Worm (Caenorhabditis elegans): Measurements from ENCODE around the gene F42C5.4.
"Not testable (repeated sequence)": the region's sequence is repeated elsewhere in the genome, so short reads cannot be mapped to it uniquely, and the experiment has no call there.

F42C5.4 gene

DNA sequence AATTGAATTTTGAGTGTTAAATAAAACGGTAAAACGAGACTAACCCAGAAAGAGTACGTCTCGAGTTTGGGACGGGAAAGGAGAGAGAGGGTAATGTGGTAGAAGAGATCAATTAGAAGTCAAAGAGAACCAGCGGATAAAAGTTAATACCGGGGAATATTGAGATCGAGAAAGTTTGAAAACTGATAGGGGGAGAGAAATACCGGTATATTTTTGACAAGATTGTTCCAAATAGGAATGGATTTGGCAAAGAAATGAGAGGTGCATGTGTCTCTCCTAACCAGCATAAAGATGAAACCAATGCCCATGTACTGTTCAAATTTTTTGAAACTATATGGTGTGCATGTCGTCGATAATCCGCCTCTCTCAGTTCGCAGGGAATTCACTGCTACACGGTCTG is 37.2 kb downstream of the F42C5.4 start, which contains the start of gene C06E4.5:
Gene C06E4.5, plus strand, starts transcription at position 301 of the 400 bp plus-strand sequence.
- not testable (repeated sequence) for TF ChIP-seq dmd-4, nhr-237, nhr-12 (tag; optimal IDR thresholded peaks at IDR 0.05)

DNA sequence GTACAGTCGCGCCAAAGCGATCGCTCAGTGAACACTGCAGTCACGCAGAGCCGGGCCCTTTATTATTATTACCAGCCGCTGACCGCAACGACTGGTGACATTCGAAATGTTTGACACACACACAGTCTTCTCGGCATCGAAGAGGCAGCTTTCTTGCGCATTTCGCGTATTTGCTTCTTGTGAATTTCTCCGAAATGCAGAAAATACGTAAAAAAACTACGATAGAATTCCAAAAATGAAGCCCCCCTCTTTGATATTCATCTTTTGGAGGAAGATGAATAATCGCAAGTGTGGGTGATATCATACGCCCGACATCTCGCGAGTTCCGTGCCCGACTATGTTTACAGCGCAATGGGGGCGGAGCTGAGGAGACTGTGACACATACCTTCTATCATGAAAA is 38.7 kb downstream of the F42C5.4 start:
- peak; percentile 50 for TF ChIP-seq snpc-4 (tag; optimal IDR thresholded peaks at IDR 0.05)
- no peak for TF ChIP-seq Y55F3AM.14 (GFP tag; optimal IDR thresholded peaks at IDR 0.05)

DNA sequence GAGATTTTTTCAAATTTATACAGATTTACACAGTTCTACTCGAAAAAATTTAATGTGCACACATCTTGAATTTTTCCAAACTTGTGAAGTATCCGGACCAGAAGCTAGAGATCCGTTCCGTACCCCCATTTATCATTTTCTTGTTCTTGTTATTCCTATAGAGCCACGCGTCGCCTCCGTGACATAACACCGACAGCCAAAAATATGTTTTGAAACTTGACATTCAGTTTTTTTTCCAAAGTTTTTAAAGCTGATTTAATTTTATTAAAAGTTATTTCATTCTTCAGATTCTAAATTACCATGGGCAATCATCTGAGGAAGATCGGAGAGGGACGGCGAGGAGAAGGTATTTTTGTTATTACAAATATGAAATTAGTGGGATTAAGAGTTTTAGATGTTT is 41.8 kb downstream of the F42C5.4 start, which contains the start of gene D2024.18:
Gene D2024.18, plus strand, starts transcription at position 301 of the 400 bp plus-strand sequence.
- TF ChIP-seq blmp-1 (tag; optimal IDR thresholded peaks at IDR 0.05; ENCODE audit: insufficient read depth), result no peak
- no peak for TF ChIP-seq lin-11 (tag; optimal IDR thresholded peaks at IDR 0.05)
- no peak for TF ChIP-seq C34F6.9 (tag; optimal IDR thresholded peaks at IDR 0.05)
- no peak for TF ChIP-seq mab-5 (tag; optimal IDR thresholded peaks at IDR 0.05)
- TF ChIP-seq R02D3.7 (tag; optimal IDR thresholded peaks at IDR 0.05), result no peak
- TF ChIP-seq mbf-1 (tag; optimal IDR thresholded peaks at IDR 0.05), result no peak
- no peak for TF ChIP-seq fos-1 (tag; optimal IDR thresholded peaks at IDR 0.05)
- no peak for TF ChIP-seq ztf-4 (tag; optimal IDR thresholded peaks at IDR 0.05)
- no peak for TF ChIP-seq lin-13 (GFP tag; optimal IDR thresholded peaks at IDR 0.05)
- no peak for TF ChIP-seq sma-3 (GFP tag; optimal IDR thresholded peaks at IDR 0.05)
- no peak for TF ChIP-seq dmd-4 (tag; optimal IDR thresholded peaks at IDR 0.05)
- no peak for TF ChIP-seq elt-1 (tag; optimal IDR thresholded peaks at IDR 0.05)
- TF ChIP-seq ztf-1 (GFP tag; conservative IDR thresholded peaks at IDR 0.05), result no peak
- no peak for TF ChIP-seq skn-1 (tag; optimal IDR thresholded peaks at IDR 0.05)
- TF ChIP-seq nhr-77 (tag; optimal IDR thresholded peaks at IDR 0.05), result no peak

DNA sequence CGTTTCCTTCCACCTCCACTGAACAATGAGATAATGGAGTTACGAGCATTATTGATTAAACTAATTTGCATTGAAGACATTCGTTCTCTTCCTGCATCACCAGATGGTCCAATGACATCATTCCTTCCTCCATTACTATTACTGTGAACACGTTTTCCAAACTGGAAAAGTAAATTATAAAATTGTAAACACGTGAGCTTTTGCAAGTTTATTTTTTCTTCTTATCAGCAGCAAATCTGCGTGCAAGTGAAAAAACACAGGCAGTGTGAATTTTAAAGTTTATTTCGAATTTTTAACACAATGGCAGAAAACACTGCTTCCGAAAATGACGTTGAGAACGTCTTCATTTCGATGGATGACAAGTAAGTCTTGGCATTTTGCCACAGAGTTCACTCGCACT is 44.7 kb downstream of the F42C5.4 start, which contains the start of gene D2024.1:
Gene D2024.1, plus strand, starts transcription at position 301 of the 400 bp plus-strand sequence.
- TF ChIP-seq lin-13 (GFP tag; optimal IDR thresholded peaks at IDR 0.05); sma-9 (GFP tag; optimal IDR thresholded peaks at IDR 0.05); sma-9 (tag; optimal IDR thresholded peaks at IDR 0.05); lin-11 (tag; optimal IDR thresholded peaks at IDR 0.05): not testable (repeated sequence)

DNA sequence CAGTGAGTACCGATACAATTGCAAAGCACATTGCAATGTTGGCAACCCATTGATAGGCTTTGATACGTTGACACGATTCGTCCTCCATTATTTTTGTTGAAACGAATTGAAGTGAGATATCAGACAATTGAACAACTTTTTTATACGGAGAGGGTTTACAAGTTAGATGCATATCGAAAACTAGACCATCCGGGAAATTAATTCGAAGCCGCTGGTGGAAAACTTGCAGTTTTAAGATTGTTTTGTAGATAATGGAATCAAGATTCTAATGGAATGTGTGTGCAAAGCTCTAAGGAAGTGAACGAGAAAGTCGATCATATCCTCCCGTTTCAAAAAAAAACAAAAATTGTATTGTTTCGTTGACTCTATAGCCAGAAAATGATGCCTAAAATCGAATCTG is 45.4 kb downstream of the F42C5.4 start, which contains the start of gene col-114:
Gene col-114, minus strand, starts transcription at position 101 of the 400 bp plus-strand sequence.
- TF ChIP-seq F13H6.1 (tag; optimal IDR thresholded peaks at IDR 0.05) (no peak), Y55F3AM.14 (GFP tag; optimal IDR thresholded peaks at IDR 0.05) (no peak), ztf-11 (tag; optimal IDR thresholded peaks at IDR 0.05) (no peak), mbf-1 (tag; optimal IDR thresholded peaks at IDR 0.05) (no peak), mab-5 (tag; optimal IDR thresholded peaks at IDR 0.05) (no peak), egl-27 (tag; optimal IDR thresholded peaks at IDR 0.05) (no peak), snpc-4 (tag; optimal IDR thresholded peaks at IDR 0.05) (no peak), dmd-4 (tag; optimal IDR thresholded peaks at IDR 0.05) (no peak), lin-13 (GFP tag; optimal IDR thresholded peaks at IDR 0.05) (no peak), aly-2 (tag; optimal IDR thresholded peaks at IDR 0.05) (no peak), ztf-1 (GFP tag; conservative IDR thresholded peaks at IDR 0.05) (no peak)

DNA sequence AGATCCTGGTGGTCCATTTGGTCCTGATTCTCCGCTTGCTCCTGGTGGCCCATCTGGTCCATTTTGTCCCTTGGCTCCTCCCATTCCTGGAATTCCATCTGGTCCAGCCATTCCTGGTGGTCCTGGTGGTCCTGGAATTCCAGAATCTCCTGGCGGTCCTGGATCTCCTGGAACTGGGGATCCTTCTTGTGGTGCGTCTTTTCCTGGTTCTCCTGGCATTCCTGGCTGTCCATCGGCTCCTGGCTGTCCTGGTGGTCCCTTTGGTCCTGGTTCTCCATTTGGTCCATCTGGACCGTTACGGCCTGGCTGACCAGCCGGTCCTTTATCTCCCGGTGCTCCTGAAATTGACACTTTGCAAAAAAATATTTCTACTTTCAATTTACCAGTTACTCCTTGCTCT is 46.3 kb downstream of the F42C5.4 start:
- no peak for TF ChIP-seq R02D3.7 (tag; optimal IDR thresholded peaks at IDR 0.05)
- TF ChIP-seq dmd-4 (tag; optimal IDR thresholded peaks at IDR 0.05), result no peak
- no peak for TF ChIP-seq nhr-129 (tag; optimal IDR thresholded peaks at IDR 0.05)
- no peak for TF ChIP-seq Y55F3AM.14 (GFP tag; optimal IDR thresholded peaks at IDR 0.05)
- no peak for TF ChIP-seq mdl-1 (tag; optimal IDR thresholded peaks at IDR 0.05)
- TF ChIP-seq nhr-21 (tag; optimal IDR thresholded peaks at IDR 0.05), result no peak
- no peak for TF ChIP-seq lin-13 (GFP tag; optimal IDR thresholded peaks at IDR 0.05)
- no peak for TF ChIP-seq unc-62 (GFP tag; optimal IDR thresholded peaks at IDR 0.05)
- no peak for TF ChIP-seq nhr-237 (tag; optimal IDR thresholded peaks at IDR 0.05)
- TF ChIP-seq nhr-12 (tag; optimal IDR thresholded peaks at IDR 0.05), result no peak
- no peak for TF ChIP-seq nhr-77 (tag; optimal IDR thresholded peaks at IDR 0.05)
- TF ChIP-seq sma-3 (GFP tag; optimal IDR thresholded peaks at IDR 0.05), result no peak
- no peak for TF ChIP-seq peb-1 (tag; optimal IDR thresholded peaks at IDR 0.05)
- no peak for TF ChIP-seq sma-9 (GFP tag; optimal IDR thresholded peaks at IDR 0.05)
- no peak for TF ChIP-seq sma-9 (tag; optimal IDR thresholded peaks at IDR 0.05)
- TF ChIP-seq F13H6.1 (tag; optimal IDR thresholded peaks at IDR 0.05), result no peak
- no peak for TF ChIP-seq nhr-11 (tag; optimal IDR thresholded peaks at IDR 0.05)
